Fruit fly (Drosophila melanogaster) whole organism, embryonic: ENCODE data around the gene CG32137.
A peak's percentile ranks its signal among the peaks of the same experiment; 100 is the strongest.

Experiments
- Bteb2 ChIP-seq: fragments of 200-800 bp; sonication (Bioruptor generic); optimal IDR thresholded peaks from 2 replicates; lab custom pipeline; 2016; ENCODE audit warnings: missing biosample characterization, missing genetic modification characterization
- CG10274 ChIP-seq: fragments of 200-800 bp; sonication (Bioruptor generic); optimal IDR thresholded peaks from 3 replicates; lab custom pipeline; 2017; ENCODE audit warnings: missing biosample characterization, mild to moderate bottlenecking, missing genetic modification characterization
- CG12236 ChIP-seq: fragments of 200-800 bp; sonication (Bioruptor generic); optimal IDR thresholded peaks from 2 replicates; lab custom pipeline; 2016; ENCODE audit warnings: missing biosample characterization, missing genetic modification characterization
- CG13424 ChIP-seq: fragments of 200-800 bp; sonication (Bioruptor generic); optimal IDR thresholded peaks from 2 replicates; lab custom pipeline; 2019; ENCODE audit warnings: missing biosample characterization, mild to moderate bottlenecking, missing genetic modification characterization, moderate library complexity
- CG17568 ChIP-seq: fragments of 200-800 bp; sonication (Bioruptor generic); optimal IDR thresholded peaks from 2 replicates; lab custom pipeline; 2018; ENCODE audit warnings: missing biosample characterization, mild to moderate bottlenecking, missing genetic modification characterization, moderate library complexity
- CG17802 ChIP-seq: fragments of 200-800 bp; sonication (Bioruptor generic); optimal IDR thresholded peaks from 2 replicates; lab custom pipeline; 2018; ENCODE audit warnings: missing biosample characterization, mild to moderate bottlenecking, missing genetic modification characterization, moderate library complexity
- CG1792 ChIP-seq: fragments of 200-800 bp; sonication (Bioruptor generic); optimal IDR thresholded peaks from 2 replicates; lab custom pipeline; 2016; ENCODE audit warnings: missing biosample characterization, missing genetic modification characterization
- CG33213 ChIP-seq: fragments of 200-800 bp; sonication (Bioruptor generic); optimal IDR thresholded peaks from 3 replicates; lab custom pipeline; 2016; ENCODE audit warnings: missing biosample characterization, missing genetic modification characterization
- CG4360 ChIP-seq: fragments of 200-800 bp; sonication (Bioruptor generic); IDR thresholded peaks from 2 replicates; pipeline ENCODE4 v1.3.6; 2022; ENCODE audit warnings: missing biosample characterization, missing genetic modification characterization
- CG6791 ChIP-seq: fragments of 200-800 bp; sonication (Bioruptor generic); IDR thresholded peaks from 3 replicates; pipeline ENCODE4 v1.3.6; 2022; ENCODE audit warnings: missing biosample characterization, missing genetic modification characterization; ENCODE audit not compliant: partially characterized antibody
- CG8089 ChIP-seq: fragments of 200-800 bp; sonication (Bioruptor generic); optimal IDR thresholded peaks from 3 replicates; lab custom pipeline; 2016; ENCODE audit warnings: missing biosample characterization, missing genetic modification characterization
- CG9727 ChIP-seq: fragments of 200-800 bp; sonication (Bioruptor generic); optimal IDR thresholded peaks from 3 replicates; lab custom pipeline; 2017; ENCODE audit warnings: missing biosample characterization, mild to moderate bottlenecking, missing genetic modification characterization
- CG9797 ChIP-seq: fragments of 200-800 bp; sonication (Bioruptor generic); optimal IDR thresholded peaks from 3 replicates; lab custom pipeline; 2018; ENCODE audit warnings: missing biosample characterization, mild to moderate bottlenecking, missing genetic modification characterization
- Chrac-16 ChIP-seq: fragments of 200-800 bp; sonication (Bioruptor generic); optimal IDR thresholded peaks from 3 replicates; lab custom pipeline; 2016; ENCODE audit warnings: missing biosample characterization, missing genetic modification characterization
- Dek ChIP-seq: fragments of 200-800 bp; sonication (Bioruptor generic); optimal IDR thresholded peaks from 3 replicates; lab custom pipeline; 2019; ENCODE audit warnings: missing biosample characterization, mild to moderate bottlenecking, missing genetic modification characterization, moderate library complexity
- Drgx ChIP-seq: fragments of 200-800 bp; sonication (Bioruptor generic); IDR thresholded peaks from 2 replicates; pipeline ENCODE4 v1.3.6; 2022; ENCODE audit warnings: missing biosample characterization, missing genetic modification characterization
- Gsc ChIP-seq: fragments of 200-800 bp; sonication (Bioruptor generic); IDR thresholded peaks from 2 replicates; pipeline ENCODE4 v1.3.6; 2022; ENCODE audit warnings: missing biosample characterization, missing genetic modification characterization
- Gug ChIP-seq: fragments of 200-800 bp; sonication (Bioruptor generic); IDR thresholded peaks from 4 replicates; pipeline ENCODE4 v1.3.6; 2022; ENCODE audit warnings: missing biosample characterization, missing genetic modification characterization
- MBD-R2 ChIP-seq: fragments of 200-800 bp; sonication (Bioruptor generic); IDR thresholded peaks from 2 replicates; pipeline ENCODE4 v1.3.6; 2022; ENCODE audit warnings: missing biosample characterization, missing genetic modification characterization
- Mes4 ChIP-seq: fragments of 200-800 bp; sonication (Bioruptor generic); optimal IDR thresholded peaks from 2 replicates; lab custom pipeline; 2016; ENCODE audit warnings: missing biosample characterization, missing genetic modification characterization
- NFAT ChIP-seq: fragments of 200-800 bp; sonication (Bioruptor generic); IDR thresholded peaks from 2 replicates; pipeline ENCODE4 v1.3.6; 2022; ENCODE audit warnings: missing biosample characterization, missing genetic modification characterization
- Opbp ChIP-seq: fragments of 200-800 bp; sonication (Bioruptor generic); IDR thresholded peaks from 3 replicates; pipeline ENCODE4 v1.3.6; 2022; ENCODE audit warnings: missing biosample characterization, missing genetic modification characterization; ENCODE audit not compliant: partially characterized antibody
- Scr ChIP-seq: fragments of 200-800 bp; sonication (Bioruptor generic); IDR thresholded peaks from 2 replicates; pipeline ENCODE4 v1.3.6; 2022; ENCODE audit warnings: missing biosample characterization, missing genetic modification characterization; ENCODE audit not compliant: partially characterized antibody
- Sox100B ChIP-seq: fragments of 200-800 bp; sonication (Bioruptor generic); optimal IDR thresholded peaks from 3 replicates; lab custom pipeline; 2018; ENCODE audit warnings: missing biosample characterization, mild to moderate bottlenecking, missing genetic modification characterization
- Sry-δ ChIP-seq: fragments of 200-800 bp; sonication (Bioruptor generic); optimal IDR thresholded peaks from 2 replicates; lab custom pipeline; 2016; ENCODE audit warnings: missing biosample characterization, missing genetic modification characterization
- Usf ChIP-seq: fragments of 200-800 bp; sonication (Bioruptor generic); optimal IDR thresholded peaks from 2 replicates; lab custom pipeline; 2017; ENCODE audit warnings: missing genotype, missing biosample characterization, missing genetic modification characterization
- Vsx1 ChIP-seq: fragments of 200-800 bp; sonication (Bioruptor generic); optimal IDR thresholded peaks from 2 replicates; lab custom pipeline; 2017; ENCODE audit warnings: missing biosample characterization, mild to moderate bottlenecking, missing genetic modification characterization, missing genetic modification reagents
- ac ChIP-seq: fragments of 200-800 bp; sonication (Bioruptor generic); optimal IDR thresholded peaks from 3 replicates; lab custom pipeline; 2017; ENCODE audit warnings: missing biosample characterization, mild to moderate bottlenecking, missing genetic modification characterization
- corto ChIP-seq: fragments of 200-800 bp; sonication (Bioruptor generic); optimal IDR thresholded peaks from 2 replicates; lab custom pipeline; 2016; ENCODE audit warnings: missing biosample characterization, mild to moderate bottlenecking, missing genetic modification characterization, moderate library complexity
- croc ChIP-seq: fragments of 200-800 bp; sonication (Bioruptor generic); conservative IDR thresholded peaks from 3 replicates; pipeline ENCODE4 v1.3.6; 2022; ENCODE audit warnings: missing biosample characterization, missing genetic modification characterization
- cwo ChIP-seq: fragments of 200-800 bp; sonication (Bioruptor generic); optimal IDR thresholded peaks from 3 replicates; lab custom pipeline; 2017; ENCODE audit warnings: missing biosample characterization, missing genetic modification characterization, mild to moderate bottlenecking, moderate library complexity, missing genetic modification reagents
- dm ChIP-seq: fragments of 200-800 bp; sonication (Bioruptor generic); optimal IDR thresholded peaks from 3 replicates; lab custom pipeline; 2016; ENCODE audit warnings: missing biosample characterization, missing genetic modification characterization
- dmrt99B ChIP-seq: fragments of 200-800 bp; sonication (Bioruptor generic); optimal IDR thresholded peaks from 2 replicates; lab custom pipeline; 2018; ENCODE audit warnings: missing biosample characterization, mild to moderate bottlenecking, missing genetic modification characterization, moderate library complexity
- fd102C ChIP-seq: fragments of 200-800 bp; sonication (Bioruptor generic); optimal IDR thresholded peaks from 2 replicates; lab custom pipeline; 2018; ENCODE audit warnings: missing biosample characterization, mild to moderate bottlenecking, missing genetic modification characterization, moderate library complexity
- kni ChIP-seq: fragments of 200-800 bp; sonication (Bioruptor generic); optimal IDR thresholded peaks from 3 replicates; lab custom pipeline; 2017; ENCODE audit warnings: mild to moderate bottlenecking, missing biosample characterization, missing genetic modification reagents, missing genetic modification characterization
- nom ChIP-seq: fragments of 200-800 bp; sonication (Bioruptor generic); optimal IDR thresholded peaks from 2 replicates; lab custom pipeline; 2017; ENCODE audit warnings: missing biosample characterization, missing genetic modification characterization, mild to moderate bottlenecking, moderate library complexity, missing genetic modification reagents
- onecut ChIP-seq: fragments of 200-800 bp; sonication (Bioruptor generic); IDR thresholded peaks from 2 replicates; pipeline ENCODE4 v1.3.6; 2022; ENCODE audit warnings: missing biosample characterization, missing genetic modification characterization
- p53 ChIP-seq: fragments of 200-800 bp; sonication (Bioruptor generic); optimal IDR thresholded peaks from 2 replicates; lab custom pipeline; 2016; ENCODE audit warnings: missing biosample characterization, missing genetic modification characterization
- pb ChIP-seq: fragments of 200-800 bp; sonication (Bioruptor generic); optimal IDR thresholded peaks from 3 replicates; lab custom pipeline; 2016; ENCODE audit warnings: missing biosample characterization, missing genetic modification characterization
- pfk ChIP-seq: fragments of 200-800 bp; sonication (Bioruptor generic); optimal IDR thresholded peaks from 2 replicates; lab custom pipeline; 2018; ENCODE audit warnings: missing biosample characterization, mild to moderate bottlenecking, missing genetic modification characterization, moderate library complexity
- prd ChIP-seq, 3 experiments: fragments of >200 bp in 2 of 3; fragments of 200-800 bp in 1 of 3; sonication (Bioruptor generic) in 1 of 3; optimal IDR thresholded peaks in 2 of 3; IDR thresholded peaks in 1 of 3; 2 replicates in 2 of 3; 3 replicates in 1 of 3; pipeline versions ENCODE4 v1.3.6 to Lab custom; 2017 to 2022; ENCODE audit warnings: missing biosample characterization in 1 of 3, missing genetic modification characterization in 1 of 3
- psq ChIP-seq: fragments of 200-800 bp; sonication (Bioruptor generic); optimal IDR thresholded peaks from 2 replicates; lab custom pipeline; 2017; ENCODE audit warnings: missing biosample characterization, missing genetic modification characterization
- sd ChIP-seq: fragments of 200-800 bp; sonication (Bioruptor generic); optimal IDR thresholded peaks from 3 replicates; lab custom pipeline; 2018; ENCODE audit warnings: missing biosample characterization, mild to moderate bottlenecking, missing genetic modification characterization, moderate library complexity
- seq ChIP-seq: fragments of 200-800 bp; sonication (Bioruptor generic); IDR thresholded peaks from 2 replicates; pipeline ENCODE4 v1.3.6; 2022; ENCODE audit warnings: missing biosample characterization, missing genetic modification characterization
- tna ChIP-seq: fragments of 200-800 bp; sonication (Bioruptor generic); IDR thresholded peaks from 2 replicates; pipeline ENCODE4 v1.3.6; 2022; ENCODE audit warnings: missing biosample characterization, missing genetic modification characterization; ENCODE audit not compliant: partially characterized antibody
- vnd ChIP-seq: fragments of 200-800 bp; sonication (Bioruptor generic); IDR thresholded peaks from 3 replicates; pipeline ENCODE4 v1.3.6; 2022; ENCODE audit warnings: missing biosample characterization, missing genetic modification characterization; ENCODE audit not compliant: partially characterized antibody
- wdn ChIP-seq: fragments of 200-800 bp; sonication (Bioruptor generic); IDR thresholded peaks from 2 replicates; pipeline ENCODE4 v1.3.6; 2022; ENCODE audit warnings: missing biosample characterization, missing genetic modification characterization
- z ChIP-seq: fragments of 200-800 bp; sonication (Bioruptor generic); IDR thresholded peaks from 3 replicates; pipeline ENCODE4 v1.3.6; 2022; ENCODE audit warnings: missing biosample characterization, missing genetic modification characterization

Gene CG32137

DNA sequence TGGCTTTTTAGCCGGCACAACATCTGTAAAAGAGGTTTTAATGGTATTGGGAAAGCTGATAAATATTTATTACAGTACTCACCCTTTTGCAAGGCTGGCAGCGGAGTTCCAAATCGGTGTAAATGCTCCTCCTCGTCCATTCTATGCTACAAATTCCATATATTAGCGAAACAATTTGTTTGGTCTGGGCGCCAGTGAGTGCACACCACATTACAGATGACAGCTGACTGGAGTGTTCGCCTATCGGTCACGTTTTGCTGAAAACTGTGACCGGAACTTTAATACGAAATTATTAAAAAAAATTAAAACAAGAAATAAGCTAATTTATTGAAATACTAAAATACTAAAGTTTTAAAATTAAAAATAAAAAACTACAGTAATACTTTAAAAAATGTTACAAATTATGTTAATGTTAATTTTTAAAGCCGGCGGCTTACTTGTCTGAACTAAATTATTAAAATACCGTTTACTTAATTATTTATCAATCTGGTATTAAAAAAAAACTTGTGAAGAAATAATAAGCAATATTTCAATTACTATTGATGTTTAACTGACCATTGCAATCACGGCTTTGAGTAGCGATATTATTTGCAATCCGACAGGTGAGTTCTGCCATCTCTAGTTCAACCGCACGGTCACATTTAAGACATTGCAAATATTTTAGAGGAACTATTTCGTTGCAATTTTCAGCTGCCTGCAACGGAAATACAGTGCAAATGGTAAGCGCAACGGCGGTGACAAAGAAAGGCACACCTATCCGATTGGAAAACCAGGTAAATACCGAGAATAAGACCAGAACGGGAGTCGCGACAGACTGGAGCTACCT is 10.1 kb upstream of the CG32137 start, which contains the start of the genes CG8833 and DCTN1-p150 (continued):
- TF ChIP-seq CG6791 (GFP tag; lab: Robert Waterston, UW), result no peak
- TF ChIP-seq nom (GFP tag; lab: Kevin White, UChicago), result no peak
- no peak for TF ChIP-seq wdn (GFP tag; lab: Robert Waterston, UW)
- TF ChIP-seq cwo (GFP tag; lab: Kevin White, UChicago), result no peak
- TF ChIP-seq CG17568 (GFP tag; lab: Kevin White, UChicago), result no peak
- no peak for TF ChIP-seq Usf
- no peak for TF ChIP-seq Gsc (GFP tag; lab: Robert Waterston, UW)
- peak; percentile 53 for TF ChIP-seq CG9797
- peak; percentile 41; the same call in 1 of the 2 replicates for TF ChIP-seq NFAT (GFP tag; lab: Robert Waterston, UW)
- TF ChIP-seq Opbp (GFP tag; lab: Robert Waterston, UW), result peak; percentile 37; the same call in 1 of the 3 replicates
- TF ChIP-seq tna (GFP tag; lab: Robert Waterston, UW), result no peak
- no peak for TF ChIP-seq p53 (GFP tag; lab: Kevin White, UChicago)
- no peak for TF ChIP-seq dmrt99B
- no peak for TF ChIP-seq psq (GFP tag; lab: Kevin White, UChicago)
- TF ChIP-seq onecut, result no peak
- TF ChIP-seq pfk (GFP tag; lab: Kevin White, UChicago), result no peak
- no peak for TF ChIP-seq Sox100B (GFP tag; lab: Kevin White, UChicago)
- no peak for TF ChIP-seq CG4360 (GFP tag; lab: Robert Waterston, UW)
- peak; percentile 47 for TF ChIP-seq sd
- TF ChIP-seq CG13424 (tag; lab: Kevin White, UChicago), result peak; percentile 43
- peak; percentile 63 for TF ChIP-seq Scr (GFP tag; lab: Robert Waterston, UW)
- no peak for TF ChIP-seq CG17802 (tag; lab: Kevin White, UChicago)
- no peak for TF ChIP-seq corto (GFP tag; lab: Kevin White, UChicago)
- TF ChIP-seq Chrac-16 (GFP tag; lab: Kevin White, UChicago), result peak; percentile 63
- TF ChIP-seq CG12236 (GFP tag; lab: Kevin White, UChicago), result no peak
- peak; percentile 23 for TF ChIP-seq Dek (tag; lab: Kevin White, UChicago)
- TF ChIP-seq Sry-δ (GFP tag; lab: Kevin White, UChicago), result peak; percentile 81
- peak; percentile 18 for TF ChIP-seq CG33213 (GFP tag; lab: Kevin White, UChicago)
- no peak for TF ChIP-seq kni
- TF ChIP-seq Drgx (GFP tag; lab: Robert Waterston, UW), result no peak
- TF ChIP-seq vnd (GFP tag; lab: Robert Waterston, UW), result peak; percentile 18; the same call in 1 of the 3 replicates
- TF ChIP-seq Vsx1 (GFP tag; lab: Kevin White, UChicago), result no peak
- no peak for TF ChIP-seq Mes4
- TF ChIP-seq seq (GFP tag; lab: Robert Waterston, UW), result 0 out of 2 replicates have a peak, but pooled peaks have one; percentile 14
- no peak for TF ChIP-seq CG1792 (GFP tag; lab: Kevin White, UChicago)
- TF ChIP-seq prd (optimal IDR thresholded peaks at IDR 0.05; lab: Kevin White, UChicago), result no peak
- peak; percentile 45; the same call in 1 of the 3 replicates for TF ChIP-seq prd (GFP tag; IDR thresholded peaks at IDR 0.05; lab: Robert Waterston, UW)
- peak; percentile 43; the same call in 1 of the 4 replicates for TF ChIP-seq Gug (GFP tag; lab: Robert Waterston, UW)
- no peak for TF ChIP-seq Bteb2 (GFP tag; lab: Kevin White, UChicago)
- TF ChIP-seq CG8089 (GFP tag; lab: Kevin White, UChicago), result no peak
- no peak for TF ChIP-seq dm (GFP tag; lab: Kevin White, UChicago)
- no peak for TF ChIP-seq fd102C
- no peak for TF ChIP-seq ac (GFP tag; lab: Kevin White, UChicago)
- TF ChIP-seq CG10274 (GFP tag; lab: Kevin White, UChicago), result no peak
- no peak for TF ChIP-seq croc (GFP tag; lab: Robert Waterston, UW)
- no peak for TF ChIP-seq z (GFP tag; lab: Robert Waterston, UW)
- TF ChIP-seq MBD-R2 (GFP tag; lab: Robert Waterston, UW), result peak; percentile 68
- TF ChIP-seq pb (GFP tag; lab: Kevin White, UChicago), result no peak
- peak; percentile 47 for TF ChIP-seq CG9727
